Worm (Caenorhabditis elegans) whole organism, L1 larva: Measurements from ENCODE around the gene F57C2.4.
A peak's percentile ranks its signal among the peaks of the same experiment; 100 is the strongest.

ENCODE experiments used
- C04F5.9 ChIP-seq: sonication (generic microtip); optimal IDR thresholded peaks from 2 replicates; lab custom pipeline; 2016; ENCODE audit warnings: missing genetic modification characterization, missing compliant biosample characterization
- C16A3.4 ChIP-seq: fragments of 150-350 bp; optimal IDR thresholded peaks from 2 replicates; lab custom pipeline; 2014; ENCODE audit warnings: missing biosample characterization, missing genetic modification characterization
- Y116A8C.19 ChIP-seq: sonication (generic microtip); optimal IDR thresholded peaks from 2 replicates; lab custom pipeline; 2016; ENCODE audit warnings: missing compliant biosample characterization, missing genetic modification characterization, borderline replicate concordance
- aha-1 ChIP-seq: fragments of 150-350 bp; optimal IDR thresholded peaks from 2 replicates; lab custom pipeline; 2014; ENCODE audit warnings: missing biosample characterization, missing genetic modification characterization
- blmp-1 ChIP-seq: fragments of 150-350 bp; optimal IDR thresholded peaks from 2 replicates; lab custom pipeline; 2014; ENCODE audit warnings: missing biosample characterization, missing genetic modification characterization
- ceh-90 ChIP-seq: sonication (generic microtip); optimal IDR thresholded peaks from 2 replicates; lab custom pipeline; 2016; ENCODE audit warnings: missing genetic modification characterization, missing compliant biosample characterization
- ces-1 ChIP-seq: fragments of 150-350 bp; optimal IDR thresholded peaks from 2 replicates; lab custom pipeline; 2014; ENCODE audit warnings: missing biosample characterization, missing genetic modification reagents, missing genetic modification characterization
- dpl-1 ChIP-seq, 3 experiments: fragments of 150-350 bp in 2 of 3; sonication (generic microtip) in 1 of 3; optimal IDR thresholded peaks; 2 replicates each; lab custom pipeline; 2014 to 2017; ENCODE audit warnings: missing biosample characterization in 3 of 3, missing genetic modification characterization in 3 of 3, missing genetic modification reagents in 3 of 3
- efl-1 ChIP-seq, 4 experiments: fragments of 150-350 bp; optimal IDR thresholded peaks in 3 of 4; peaks in 1 of 4; 1 replicate in 1 of 4; 2 replicates in 3 of 4; lab custom pipeline; 2014; ENCODE audit warnings: missing biosample characterization in 2 of 4, missing genetic modification characterization in 2 of 4, missing genetic modification reagents in 2 of 4
- elt-2 ChIP-seq: sonication (generic microtip); optimal IDR thresholded peaks from 2 replicates; lab custom pipeline; 2016; ENCODE audit warnings: missing genetic modification characterization, mild to moderate bottlenecking, inconsistent platforms, missing compliant biosample characterization, missing genetic modification reagents
- elt-3 ChIP-seq, 6 experiments: fragments of 150-350 bp in 1 of 6; sonication (generic microtip); optimal IDR thresholded peaks; 2 replicates each; lab custom pipeline; 2017 to 2018; ENCODE audit warnings: missing biosample characterization in 6 of 6, missing genetic modification characterization in 6 of 6, inconsistent platforms in 1 of 6
- fkh-10 ChIP-seq: sonication (generic microtip); optimal IDR thresholded peaks from 2 replicates; lab custom pipeline; 2017; ENCODE audit warnings: missing biosample characterization, missing genetic modification reagents, missing genetic modification characterization
- fkh-4 ChIP-seq: sonication (generic microtip); optimal IDR thresholded peaks from 2 replicates; lab custom pipeline; 2016; ENCODE audit warnings: missing compliant biosample characterization, missing genetic modification characterization, borderline replicate concordance
- fos-1 ChIP-seq: fragments of 150-350 bp; optimal IDR thresholded peaks from 2 replicates; lab custom pipeline; 2014; ENCODE audit warnings: missing biosample characterization, missing genetic modification characterization
- hlh-17 ChIP-seq: fragments of 200-800 bp; sonication (Bioruptor generic); optimal IDR thresholded peaks from 2 replicates; lab custom pipeline; 2018; ENCODE audit warnings: missing genetic modification characterization, mild to moderate bottlenecking, missing compliant biosample characterization, moderate library complexity, borderline replicate concordance
- hpl-2 ChIP-seq: fragments of 150-350 bp; optimal IDR thresholded peaks from 2 replicates; lab custom pipeline; 2014; ENCODE audit warnings: missing biosample characterization, missing genetic modification reagents, missing genetic modification characterization
- isw-1 ChIP-seq: fragments of 200-800 bp; sonication (Bioruptor generic); IDR thresholded peaks from 2 replicates; pipeline ENCODE4 v1.3.6; 2022; ENCODE audit warnings: missing genetic modification characterization, missing compliant biosample characterization
- jun-1 ChIP-seq: fragments of 150-350 bp; optimal IDR thresholded peaks from 2 replicates; lab custom pipeline; 2014; ENCODE audit warnings: missing biosample characterization, missing genetic modification reagents, missing genetic modification characterization
- lin-14 ChIP-seq: fragments of 200-800 bp; sonication (Bioruptor generic); optimal IDR thresholded peaks from 2 replicates; lab custom pipeline; 2018; ENCODE audit warnings: mild to moderate bottlenecking, missing genetic modification characterization, moderate library complexity, missing compliant biosample characterization
- lin-35 ChIP-seq, 2 experiments: fragments of 150-350 bp; optimal IDR thresholded peaks; 2 replicates each; lab custom pipeline; 2014; ENCODE audit warnings: missing biosample characterization in 2 of 2, missing genetic modification characterization in 2 of 2, missing genetic modification reagents in 2 of 2
- lsy-2 ChIP-seq, 2 experiments: fragments of 150-350 bp; optimal IDR thresholded peaks; 2 replicates each; lab custom pipeline; 2014; ENCODE audit warnings: missing biosample characterization in 2 of 2, missing genetic modification characterization in 2 of 2
- mef-2 ChIP-seq: fragments of 150-350 bp; optimal IDR thresholded peaks from 2 replicates; lab custom pipeline; 2014; ENCODE audit warnings: missing biosample characterization, missing genetic modification characterization
- mep-1 ChIP-seq: fragments of 150-350 bp; optimal IDR thresholded peaks from 2 replicates; lab custom pipeline; 2014; ENCODE audit warnings: missing biosample characterization, missing genetic modification characterization
- nhr-237 ChIP-seq: fragments of 150-350 bp; optimal IDR thresholded peaks from 2 replicates; lab custom pipeline; 2014; ENCODE audit warnings: missing biosample characterization, missing genetic modification characterization
- nhr-71 ChIP-seq: sonication (generic microtip); optimal IDR thresholded peaks from 2 replicates; lab custom pipeline; 2016; ENCODE audit warnings: mild to moderate bottlenecking, missing genetic modification characterization, moderate library complexity, missing compliant biosample characterization
- nhr-77 ChIP-seq: fragments of 150-350 bp; optimal IDR thresholded peaks from 2 replicates; lab custom pipeline; 2014; ENCODE audit warnings: missing biosample characterization, missing genetic modification characterization
- nhr-85 ChIP-seq: sonication (generic microtip); peaks from one replicate; lab custom pipeline; 2016; ENCODE audit warnings: missing genetic modification characterization, inconsistent platforms, missing compliant biosample characterization
- nhr-90 ChIP-seq: sonication (generic microtip); optimal IDR thresholded peaks from 2 replicates; lab custom pipeline; 2016; ENCODE audit warnings: mild to moderate bottlenecking, missing genetic modification characterization, missing compliant biosample characterization; ENCODE audit not compliant: poor library complexity
- pag-3 ChIP-seq: sonication (generic microtip); optimal IDR thresholded peaks from 2 replicates; lab custom pipeline; 2017; ENCODE audit warnings: missing genetic modification characterization, mild to moderate bottlenecking, missing compliant biosample characterization, antibody characterized with exemption, borderline replicate concordance; ENCODE audit not compliant: insufficient read depth
- pax-3 ChIP-seq: fragments of 200-800 bp; sonication (Bioruptor generic); optimal IDR thresholded peaks from 2 replicates; lab custom pipeline; 2018; ENCODE audit warnings: mild to moderate bottlenecking, missing genetic modification characterization, moderate library complexity, missing compliant biosample characterization
- rnt-1 ChIP-seq: sonication (generic microtip); optimal IDR thresholded peaks from 2 replicates; lab custom pipeline; 2016; ENCODE audit warnings: mild to moderate bottlenecking, missing genetic modification characterization, moderate library complexity, missing compliant biosample characterization
- skn-1 ChIP-seq: fragments of 150-350 bp; optimal IDR thresholded peaks from 2 replicates; lab custom pipeline; 2014; ENCODE audit warnings: missing biosample characterization, missing genetic modification characterization
- swsn-7 ChIP-seq: sonication (generic microtip); optimal IDR thresholded peaks from 2 replicates; lab custom pipeline; 2016; ENCODE audit warnings: missing genetic modification characterization, missing compliant biosample characterization
- unc-62 ChIP-seq: fragments of 150-350 bp; optimal IDR thresholded peaks from 2 replicates; lab custom pipeline; 2014; ENCODE audit warnings: missing biosample characterization, missing genetic modification reagents, missing genetic modification characterization
- unc-98 ChIP-seq: fragments of 200-800 bp; sonication (Bioruptor generic); IDR thresholded peaks from 2 replicates; pipeline ENCODE4 v1.3.6; 2022; ENCODE audit warnings: missing genetic modification characterization, missing compliant biosample characterization
- vab-15 ChIP-seq: sonication (generic microtip); optimal IDR thresholded peaks from 2 replicates; lab custom pipeline; 2017; ENCODE audit warnings: missing genotype, mild to moderate bottlenecking, missing genetic modification characterization, missing compliant biosample characterization
- zag-1 ChIP-seq: fragments of 150-350 bp; optimal IDR thresholded peaks from 2 replicates; lab custom pipeline; 2014; ENCODE audit warnings: missing biosample characterization, missing genetic modification characterization

The F57C2.4 gene

DNA sequence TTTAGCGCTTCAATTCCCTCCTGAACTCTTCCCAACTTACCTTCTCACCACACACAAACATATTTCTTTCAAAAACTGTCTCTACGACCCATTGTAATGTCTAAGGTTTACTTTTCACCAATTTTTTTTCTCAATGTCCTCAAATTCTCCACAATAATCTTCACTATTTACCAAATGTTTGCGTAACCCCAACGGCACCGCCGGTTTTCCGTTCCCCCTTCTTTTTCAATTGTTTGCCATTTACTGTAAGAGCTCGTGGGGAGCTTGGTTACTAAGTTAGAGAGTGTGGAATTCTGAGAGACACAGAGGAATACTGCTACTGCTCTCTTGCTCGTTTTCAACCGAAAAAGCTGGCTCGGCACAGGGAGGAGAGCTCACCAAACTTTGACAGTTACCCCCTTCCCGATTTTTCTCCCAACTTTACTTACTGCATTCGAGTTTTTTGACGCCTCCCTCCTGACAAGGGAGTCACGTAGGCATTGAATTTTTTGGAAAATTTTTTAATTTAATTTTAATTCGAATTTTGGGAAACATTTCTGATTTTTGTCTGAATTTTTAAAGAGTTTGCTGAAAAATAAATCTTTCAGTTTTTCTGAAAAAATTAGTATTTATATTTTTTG lies 45.5 kb downstream of the F57C2.4 start:
- TF ChIP-seq efl-1 (optimal IDR thresholded peaks at IDR 0.05; lab: Kevin White, UChicago) (no peak), efl-1 (GFP tag; optimal IDR thresholded peaks at IDR 0.05 in 1 of 2; lab: Kevin White, UChicago) (peak in 1 of 2 experiments; percentile 91), unc-98 (GFP tag; lab: Robert Waterston, UW) (no peak), nhr-71 (tag; lab: Kevin White, UChicago) (no peak), nhr-77 (tag; lab: Kevin White, UChicago) (peak; percentile 71), C04F5.9 (tag; lab: Kevin White, UChicago) (no peak), lin-14 (GFP tag; lab: Kevin White, UChicago) (no peak), lsy-2 (tag; optimal IDR thresholded peaks at IDR 0.05; lab: Kevin White, UChicago) (peak in 1 of 2 experiments; percentile 4)

- no peak for TF ChIP-seq mep-1 (tag; lab: Kevin White, UChicago)
- no peak for TF ChIP-seq hpl-2 (GFP tag; lab: Kevin White, UChicago)
- TF ChIP-seq fkh-4 (tag; lab: Kevin White, UChicago), result no peak
- no peak for TF ChIP-seq pag-3 (tag; lab: Kevin White, UChicago)
- TF ChIP-seq unc-62, result no peak
- TF ChIP-seq mef-2 (tag; lab: Kevin White, UChicago), result no peak
- TF ChIP-seq vab-15, result no peak
- TF ChIP-seq jun-1 (tag; lab: Kevin White, UChicago), result no peak
- TF ChIP-seq efl-1 (optimal IDR thresholded peaks at IDR 0.05; lab: Kevin White, UChicago), result no peak
- TF ChIP-seq efl-1 (GFP tag; optimal IDR thresholded peaks at IDR 0.05 in 1 of 2; lab: Kevin White, UChicago), result no peak
- no peak for TF ChIP-seq zag-1 (tag; lab: Kevin White, UChicago)
- TF ChIP-seq nhr-85, result no peak
- no peak for TF ChIP-seq fkh-10 (GFP tag; lab: Kevin White, UChicago)
- TF ChIP-seq isw-1 (GFP tag; lab: Robert Waterston, UW), result no peak
- TF ChIP-seq aha-1 (tag; lab: Kevin White, UChicago), result no peak
- TF ChIP-seq dpl-1 (GFP tag; optimal IDR thresholded peaks at IDR 0.05; lab: Kevin White, UChicago), result no peak
Observed at ce11 chrII:14573315-14573714, 48.2 kb downstream of the F57C2.4 start, which contains the start of gene madf-5. TSS of gene madf-5 (plus strand) at chrII:14573615.

DNA sequence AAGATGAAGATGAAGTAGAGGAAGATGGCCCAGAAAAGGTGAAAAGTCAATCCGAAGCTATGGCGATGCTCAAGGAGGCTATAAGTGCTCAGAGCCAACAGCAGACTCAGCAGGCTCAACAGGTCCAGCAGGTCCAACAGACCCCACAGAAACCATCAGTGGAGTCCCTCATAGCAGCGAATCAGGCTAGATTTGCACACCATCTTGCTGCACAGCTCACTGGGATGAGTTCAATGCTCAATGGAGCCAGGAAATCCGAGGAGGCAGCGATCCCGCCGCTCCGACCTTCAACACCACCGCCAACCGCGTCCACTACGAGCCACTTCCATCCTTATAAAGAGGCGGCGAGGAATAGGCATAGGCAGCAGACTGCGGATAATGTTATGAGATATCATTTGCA lies 49.7 kb downstream of the F57C2.4 start:
- no peak for TF ChIP-seq elt-3 (tag; optimal IDR thresholded peaks at IDR 0.05; lab: Kevin White, UChicago)
- no peak for TF ChIP-seq nhr-90 (tag; lab: Kevin White, UChicago)
- no peak for TF ChIP-seq skn-1 (tag; lab: Kevin White, UChicago)
- no peak for TF ChIP-seq ces-1 (GFP tag; lab: Kevin White, UChicago)
- TF ChIP-seq fos-1 (tag; lab: Kevin White, UChicago), result no peak
- no peak for TF ChIP-seq Y116A8C.19 (tag; lab: Kevin White, UChicago)
- TF ChIP-seq lin-35 (GFP tag; optimal IDR thresholded peaks at IDR 0.05; lab: Kevin White, UChicago), result no peak
- no peak for TF ChIP-seq elt-2
- TF ChIP-seq rnt-1 (tag; lab: Kevin White, UChicago), result no peak
- TF ChIP-seq ceh-90, result no peak
- TF ChIP-seq efl-1 (optimal IDR thresholded peaks at IDR 0.05; lab: Kevin White, UChicago), result no peak
- no peak for TF ChIP-seq efl-1 (GFP tag; optimal IDR thresholded peaks at IDR 0.05 in 1 of 2; lab: Kevin White, UChicago)
- no peak for TF ChIP-seq pax-3 (tag; lab: Kevin White, UChicago)
- no peak for TF ChIP-seq blmp-1 (tag; lab: Kevin White, UChicago)
- TF ChIP-seq lsy-2 (tag; optimal IDR thresholded peaks at IDR 0.05; lab: Kevin White, UChicago), result no peak
- TF ChIP-seq C16A3.4 (tag; lab: Kevin White, UChicago), result no peak
- no peak for TF ChIP-seq pag-3 (tag; lab: Kevin White, UChicago)
- TF ChIP-seq swsn-7 (tag; lab: Kevin White, UChicago), result no peak
- TF ChIP-seq nhr-237 (tag; lab: Kevin White, UChicago), result no peak
- TF ChIP-seq hlh-17, result no peak
- no peak for TF ChIP-seq fkh-10 (GFP tag; lab: Kevin White, UChicago)
